Worm (Caenorhabditis elegans): ENCODE measurements around the gene C18A3.11.

ce11 chrII:5698869-5699268 is 32.0 kb upstream of the C18A3.11 start, which contains the start of the genes C25H3.10 and C25H3.1:
- TF ChIP-seq unc-62 (GFP tag; optimal IDR thresholded peaks at IDR 0.05) (no peak), ceh-82 (tag; optimal IDR thresholded peaks at IDR 0.05) (no peak), ceh-16 (tag; optimal IDR thresholded peaks at IDR 0.05) (no peak), ceh-9 (tag; optimal IDR thresholded peaks at IDR 0.05) (no peak)

Data from whole organism, L3 larva.